Worm (Caenorhabditis elegans): ENCODE measurements around the gene C09F9.2.

The C09F9.2 gene

ce11 chrII:14733424-14733823 lies 28.1 kb downstream of the C09F9.2 start, which contains the start of gene glna-1:
Gene glna-1, minus strand, starts transcription at chrII:14733524.
- TF ChIP-seq die-1 (tag; optimal IDR thresholded peaks at IDR 0.05) (no peak), T07F8.4 (tag; optimal IDR thresholded peaks at IDR 0.05) (no peak), unc-62 (GFP tag; optimal IDR thresholded peaks at IDR 0.05) (no peak), snpc-1.3 (tag; optimal IDR thresholded peaks at IDR 0.05; ENCODE audit: insufficient read depth) (no peak), ztf-3 (GFP tag; optimal IDR thresholded peaks at IDR 0.05) (no peak), madf-6 (GFP tag; IDR thresholded peaks at IDR 0.05) (no peak), aptf-3 (GFP tag; IDR thresholded peaks at IDR 0.05) (no peak), lir-1 (GFP tag; conservative IDR thresholded peaks at IDR 0.05) (no peak), ceh-91 (GFP tag; IDR thresholded peaks at IDR 0.05) (no peak), Y95B8A.8 (GFP tag; IDR thresholded peaks at IDR 0.05) (no peak), let-607 (tag; optimal IDR thresholded peaks at IDR 0.05) (no peak), hmg-20 (GFP tag; IDR thresholded peaks at IDR 0.05) (no peak)

DNA sequence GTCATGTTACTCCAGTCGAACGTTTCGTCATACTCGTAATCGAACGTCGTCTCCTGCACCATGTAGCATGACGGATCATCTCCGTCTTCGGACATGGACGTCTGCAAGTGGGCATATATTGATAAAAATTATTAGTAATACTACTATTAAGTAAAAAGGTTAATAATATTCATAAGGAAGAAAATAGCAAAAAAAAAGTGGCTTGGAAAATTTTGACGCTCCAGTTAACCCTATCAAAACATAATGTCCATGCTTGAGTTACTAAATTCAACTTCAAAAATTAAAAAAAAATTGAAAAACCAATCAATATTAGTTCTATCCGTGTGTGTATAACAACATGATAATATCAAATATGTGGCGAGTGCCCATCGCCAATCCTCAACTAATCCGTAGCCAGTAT lies 33.8 kb downstream of the C09F9.2 start, which contains the start of gene npr-34:
Gene npr-34, minus strand, starts transcription at position 101 of the 400 bp plus-strand sequence.
- no peak for TF ChIP-seq nhr-120 (GFP tag; IDR thresholded peaks at IDR 0.05)
- TF ChIP-seq F37B4.10 (GFP tag; IDR thresholded peaks at IDR 0.05) = no peak
- TF ChIP-seq ceh-40 (GFP tag; IDR thresholded peaks at IDR 0.05) = no peak
- no peak for TF ChIP-seq F23B12.7 (tag; optimal IDR thresholded peaks at IDR 0.05; ENCODE audit: insufficient read depth)

ce11 chrII:14745127-14745526 lies 39.8 kb downstream of the C09F9.2 start:
- no peak for TF ChIP-seq F37B4.10 (GFP tag; IDR thresholded peaks at IDR 0.05)
- TF ChIP-seq unc-62 (GFP tag; optimal IDR thresholded peaks at IDR 0.05) = no peak

- TF ChIP-seq mxl-1 (tag; optimal IDR thresholded peaks at IDR 0.05) (no peak), unc-62 (GFP tag; optimal IDR thresholded peaks at IDR 0.05) (no peak), ceh-40 (GFP tag; IDR thresholded peaks at IDR 0.05) (no peak), aptf-2 (GFP tag; conservative IDR thresholded peaks at IDR 0.05) (no peak), zfh-2 (GFP tag; conservative IDR thresholded peaks at IDR 0.05) (peak; percentile 56; the same call in 1 of the 2 replicates), unc-130 (GFP tag; optimal IDR thresholded peaks at IDR 0.05) (no peak), madf-3 (GFP tag; IDR thresholded peaks at IDR 0.05) (no peak), lsl-1 (GFP tag; optimal IDR thresholded peaks at IDR 0.05) (peak; percentile 81), T07F8.4 (tag; optimal IDR thresholded peaks at IDR 0.05) (no peak), B0035.1 (tag; optimal IDR thresholded peaks at IDR 0.05) (no peak), ets-4 (GFP tag; optimal IDR thresholded peaks at IDR 0.05) (no peak), ztf-28 (GFP tag; IDR thresholded peaks at IDR 0.05) (no peak), aptf-3 (GFP tag; IDR thresholded peaks at IDR 0.05) (no peak), ztf-3 (GFP tag; optimal IDR thresholded peaks at IDR 0.05) (no peak), efl-1 (GFP tag; optimal IDR thresholded peaks at IDR 0.05) (peak; percentile 80), mes-4 (tag; optimal IDR thresholded peaks at IDR 0.05) (no peak), B0019.2 (GFP tag; conservative IDR thresholded peaks at IDR 0.05) (no peak), K12H6.12 (tag; optimal IDR thresholded peaks at IDR 0.05) (no peak), F22D6.2 (tag; optimal IDR thresholded peaks at IDR 0.05) (no peak), D2030.7 (GFP tag; IDR thresholded peaks at IDR 0.05) (0 out of 2 replicates have a peak, but pooled peaks have one; percentile 32), F23B12.7 (tag; optimal IDR thresholded peaks at IDR 0.05; ENCODE audit: insufficient read depth) (no peak), ceh-79 (tag; optimal IDR thresholded peaks at IDR 0.05) (no peak), mel-28 (tag; optimal IDR thresholded peaks at IDR 0.05; ENCODE audit: borderline replicate concordance) (no peak), xnd-1 (tag; optimal IDR thresholded peaks at IDR 0.05) (peak; percentile 71), Y53F4B.3 (GFP tag; IDR thresholded peaks at IDR 0.05) (no peak), hmg-1.2 (GFP tag; IDR thresholded peaks at IDR 0.05) (peak; percentile 13; the same call in 1 of the 2 replicates), rec-8 (tag; optimal IDR thresholded peaks at IDR 0.05) (no peak), rcor-1 (GFP tag; IDR thresholded peaks at IDR 0.05) (no peak), egl-44 (GFP tag; IDR thresholded peaks at IDR 0.05) (no peak), nhr-90 (tag; optimal IDR thresholded peaks at IDR 0.05) (no peak), lir-1 (GFP tag; conservative IDR thresholded peaks at IDR 0.05) (no peak), egl-18 (GFP tag; IDR thresholded peaks at IDR 0.05) (no peak)
Measured at ce11 chrII:14752187-14752959, 47.1 kb downstream of the C09F9.2 start, which contains the start of gene smg-9. Gene smg-9, minus strand, starts transcription at chrII:14752849.

All from whole organism, young adult.